Fruit fly (Drosophila melanogaster) whole organism, wandering third instar larva: ENCODE measurements around the gene mbf1.

Source experiments
- Abd-B ChIP-seq: fragments of >200 bp; optimal IDR thresholded peaks from 2 replicates; lab custom pipeline; 2017; ENCODE audit warnings: missing biosample characterization, missing genetic modification characterization
- CG32264 ChIP-seq: fragments of 200-800 bp; sonication (Bioruptor generic); optimal IDR thresholded peaks from 2 replicates; lab custom pipeline; 2016; ENCODE audit warnings: missing biosample characterization, missing genetic modification characterization
- CG9705 ChIP-seq: fragments of 200-800 bp; sonication (Bioruptor generic); optimal IDR thresholded peaks from 2 replicates; lab custom pipeline; 2018; ENCODE audit warnings: missing biosample characterization, mild to moderate bottlenecking, missing genetic modification characterization
- CrebA ChIP-seq: fragments of 200-800 bp; sonication (Bioruptor generic); optimal IDR thresholded peaks from 2 replicates; lab custom pipeline; 2016; ENCODE audit warnings: missing biosample characterization, mild to moderate bottlenecking, missing genetic modification characterization, borderline replicate concordance
- Dfd ChIP-seq: fragments of >200 bp; optimal IDR thresholded peaks from 2 replicates; lab custom pipeline; 2017; ENCODE audit warnings: missing biosample characterization, missing genetic modification characterization
- Dif ChIP-seq: fragments of 200-275, 200-300 bp; sonication (Bioruptor generic); optimal IDR thresholded peaks from 2 replicates; lab custom pipeline; 2018; ENCODE audit warnings: missing biosample characterization, missing genetic modification characterization; ENCODE audit not compliant: partially characterized antibody
- GATAd ChIP-seq: sonication (Bioruptor generic); optimal IDR thresholded peaks from 2 replicates; lab custom pipeline; 2016; ENCODE audit warnings: missing biosample characterization, missing genetic modification characterization
- HLH106 ChIP-seq: fragments of 200-800 bp; optimal IDR thresholded peaks from 3 replicates; lab custom pipeline; 2019; ENCODE audit warnings: missing biosample characterization, mild to moderate bottlenecking, missing genetic modification characterization, moderate library complexity
- Hnf4 ChIP-seq: fragments of 200-800 bp; sonication (Bioruptor generic); optimal IDR thresholded peaks from 2 replicates; lab custom pipeline; 2016; ENCODE audit warnings: missing biosample characterization, mild to moderate bottlenecking, missing genetic modification characterization
- Hr78 ChIP-seq: fragments of >200 bp; optimal IDR thresholded peaks from 2 replicates; lab custom pipeline; 2017; ENCODE audit warnings: missing biosample characterization, missing genetic modification characterization
- Hr83 ChIP-seq: fragments of 200-300 bp; sonication (Bioruptor generic); optimal IDR thresholded peaks from 2 replicates; lab custom pipeline; 2016; ENCODE audit warnings: missing biosample characterization, mild to moderate bottlenecking, missing genetic modification characterization, moderate library complexity; ENCODE audit not compliant: poor library complexity, severe bottlenecking
- Jra ChIP-seq: sonication (Bioruptor generic); optimal IDR thresholded peaks from 2 replicates; lab custom pipeline; 2016; ENCODE audit warnings: missing biosample characterization, missing genetic modification characterization
- Mio ChIP-seq: sonication (Bioruptor generic); optimal IDR thresholded peaks from 2 replicates; lab custom pipeline; 2016; ENCODE audit warnings: missing biosample characterization, missing genetic modification characterization
- Myc ChIP-seq: fragments of >200 bp; optimal IDR thresholded peaks from 2 replicates; lab custom pipeline; 2017
- N ChIP-seq: fragments of >200 bp; optimal IDR thresholded peaks from 2 replicates; lab custom pipeline; 2018; ENCODE audit warnings: missing biosample characterization, missing external identifiers, missing genetic modification characterization
- OdsH ChIP-seq: fragments of 200-800 bp; sonication (Bioruptor generic); optimal IDR thresholded peaks from 2 replicates; lab custom pipeline; 2016; ENCODE audit warnings: missing biosample characterization, mild to moderate bottlenecking, missing genetic modification characterization
- Rel ChIP-seq, 2 experiments: fragments of 200-800 bp; sonication (Bioruptor generic) in 1 of 2; optimal IDR thresholded peaks; 2 replicates in 1 of 2; 3 replicates in 1 of 2; lab custom pipeline; 2016 to 2019; ENCODE audit warnings: mild to moderate bottlenecking in 2 of 2, missing biosample characterization in 2 of 2, missing genetic modification characterization in 2 of 2, moderate library complexity in 1 of 2
- Sp1 ChIP-seq: fragments of 200-800 bp; sonication (Bioruptor generic); optimal IDR thresholded peaks from 3 replicates; lab custom pipeline; 2019; ENCODE audit warnings: missing biosample characterization, mild to moderate bottlenecking, missing genetic modification characterization, moderate library complexity
- Vsx2 ChIP-seq: fragments of 200-300, 225-300 bp; sonication (Bioruptor generic); optimal IDR thresholded peaks from 2 replicates; lab custom pipeline; 2018; ENCODE audit warnings: missing biosample characterization, missing genetic modification characterization; ENCODE audit not compliant: partially characterized antibody
- br ChIP-seq: fragments of 200-800 bp; sonication (Bioruptor generic); optimal IDR thresholded peaks from 2 replicates; lab custom pipeline; 2016; ENCODE audit warnings: missing biosample characterization, missing genetic modification characterization
- brk ChIP-seq: fragments of 200-800 bp; sonication (Bioruptor generic); optimal IDR thresholded peaks from 2 replicates; lab custom pipeline; 2016; ENCODE audit warnings: missing biosample characterization, mild to moderate bottlenecking, missing genetic modification characterization
- dl ChIP-seq, 2 experiments: fragments of 175-275, 200-275 bp in 1 of 2; fragments of 200-275 bp in 1 of 2; sonication (Bioruptor generic); optimal IDR thresholded peaks; lab custom pipeline; 2018; ENCODE audit warnings: mild to moderate bottlenecking in 2 of 2, missing biosample characterization in 2 of 2, missing genetic modification characterization in 2 of 2, moderate library complexity in 2 of 2; ENCODE audit not compliant: partially characterized antibody in 2 of 2, insufficient read depth in 1 of 2
- dmrt93B ChIP-seq: fragments of 200-800 bp; sonication (Bioruptor generic); optimal IDR thresholded peaks from 2 replicates; lab custom pipeline; 2018; ENCODE audit warnings: missing biosample characterization, mild to moderate bottlenecking, missing genetic modification characterization
- dsf ChIP-seq: sonication (Bioruptor generic); optimal IDR thresholded peaks from 2 replicates; lab custom pipeline; 2016; ENCODE audit warnings: missing biosample characterization, missing genetic modification characterization, borderline replicate concordance
- ey ChIP-seq: fragments of 200-800 bp; sonication (Bioruptor generic); optimal IDR thresholded peaks from 2 replicates; lab custom pipeline; 2016; ENCODE audit warnings: missing biosample characterization, missing genetic modification characterization
- foxo ChIP-seq, 2 experiments: fragments of 200-800 bp; sonication (Bioruptor generic); optimal IDR thresholded peaks; 2 replicates in 1 of 2; 3 replicates in 1 of 2; lab custom pipeline; 2016 to 2017; ENCODE audit warnings: missing biosample characterization in 2 of 2, missing genetic modification characterization in 2 of 2
- fru ChIP-seq: fragments of 200-800 bp; sonication (Bioruptor generic); optimal IDR thresholded peaks from 3 replicates; lab custom pipeline; 2016; ENCODE audit warnings: missing biosample characterization, mild to moderate bottlenecking, missing genetic modification characterization
- h ChIP-seq: fragments of 200-800 bp; sonication (Bioruptor generic); optimal IDR thresholded peaks from 3 replicates; lab custom pipeline; 2016; ENCODE audit warnings: missing biosample characterization, mild to moderate bottlenecking, missing genetic modification characterization
- jim ChIP-seq: fragments of 175-275, 200-325 bp; sonication (Bioruptor generic); optimal IDR thresholded peaks from 2 replicates; lab custom pipeline; 2016; ENCODE audit warnings: missing biosample characterization, mild to moderate bottlenecking, missing genetic modification characterization
- lola ChIP-seq: fragments of >200 bp; optimal IDR thresholded peaks from 2 replicates; lab custom pipeline; 2017; ENCODE audit warnings: missing biosample characterization, missing genetic modification characterization
- pan ChIP-seq: fragments of >200 bp; optimal IDR thresholded peaks from 2 replicates; lab custom pipeline; 2017
- psq ChIP-seq: fragments of 200-800 bp; sonication (Bioruptor generic); optimal IDR thresholded peaks from 3 replicates; lab custom pipeline; 2017; ENCODE audit warnings: missing biosample characterization, mild to moderate bottlenecking, missing genetic modification characterization, moderate library complexity
- rgr ChIP-seq: fragments of 200-800 bp; sonication (Bioruptor generic); optimal IDR thresholded peaks from 3 replicates; lab custom pipeline; 2016; ENCODE audit warnings: missing biosample characterization, mild to moderate bottlenecking, missing genetic modification characterization
- sage ChIP-seq: fragments of 200-800 bp; sonication (Bioruptor generic); optimal IDR thresholded peaks from 2 replicates; lab custom pipeline; 2016; ENCODE audit warnings: missing biosample characterization, mild to moderate bottlenecking, missing genetic modification characterization
- sv ChIP-seq: fragments of 200-800 bp; sonication (Bioruptor generic); optimal IDR thresholded peaks from 3 replicates; lab custom pipeline; 2016; ENCODE audit warnings: missing biosample characterization, missing genetic modification characterization
- tai ChIP-seq: sonication (Bioruptor generic); optimal IDR thresholded peaks from 2 replicates; lab custom pipeline; 2016; ENCODE audit warnings: missing biosample characterization, missing genetic modification characterization
- usp ChIP-seq: fragments of >200 bp; optimal IDR thresholded peaks from 2 replicates; lab custom pipeline; 2017; ENCODE audit warnings: missing biosample characterization, missing genetic modification characterization
- woc ChIP-seq: sonication (Bioruptor generic); optimal IDR thresholded peaks from 2 replicates; lab custom pipeline; 2016; ENCODE audit warnings: missing biosample characterization, mild to moderate bottlenecking, missing genetic modification characterization

mbf1 gene

dm6 chr3L:16615132-16615709 is 41.0 kb downstream of the mbf1 start, which contains the start of gene Mo25:
Gene Mo25 (minus strand): TSS chr3L:16615472.
- TF ChIP-seq dsf (GFP tag; lab: Kevin White, UChicago) (peak; percentile 48), Hr78 (GFP tag; lab: Kevin White, UChicago) (no peak), GATAd (GFP tag; lab: Kevin White, UChicago) (no peak), dl (GFP tag; optimal IDR thresholded peaks at IDR 0.05; lab: Kevin White, UChicago; ENCODE audit: insufficient read depth in 1 of 2, partially characterized antibody in 2 of 2) (no peak), psq (GFP tag; lab: Kevin White, UChicago) (peak; percentile 53), Myc (lab: Kevin White, UChicago) (peak; percentile 0), Dfd (no peak), Hr83 (GFP tag; lab: Kevin White, UChicago) (peak; percentile 81), ey (GFP tag; lab: Kevin White, UChicago) (peak; percentile 25), tai (no peak), fru (GFP tag; lab: Kevin White, UChicago) (peak; percentile 57), N (GFP tag; lab: Kevin White, UChicago) (no peak), woc (no peak), CG9705 (GFP tag; lab: Kevin White, UChicago) (peak; percentile 18), HLH106 (tag; lab: Kevin White, UChicago) (peak; percentile 51), pan (no peak), sv (no peak), Sp1 (GFP tag; lab: Kevin White, UChicago) (peak; percentile 52), rgr (peak; percentile 73), br (peak; percentile 47), sage (GFP tag; lab: Kevin White, UChicago) (peak; percentile 83), Mio (no peak), CG32264 (GFP tag; lab: Kevin White, UChicago) (no peak), Vsx2 (GFP tag; lab: Kevin White, UChicago) (no peak), Abd-B (GFP tag; lab: Kevin White, UChicago) (no peak), dmrt93B (GFP tag; lab: Kevin White, UChicago) (peak; percentile 8), Dif (no peak), lola (GFP tag; lab: Kevin White, UChicago) (no peak), Hnf4 (GFP tag; lab: Kevin White, UChicago) (peak; percentile 74), h (GFP tag; lab: Kevin White, UChicago) (peak; percentile 67), jim (GFP tag; lab: Kevin White, UChicago) (no peak), OdsH (GFP tag; lab: Kevin White, UChicago) (peak; percentile 42), brk (GFP tag; lab: Kevin White, UChicago) (peak; percentile 75), CrebA (no peak), foxo (GFP tag; optimal IDR thresholded peaks at IDR 0.05; lab: Kevin White, UChicago) (peak in 1 of 2 experiments; percentile 68), usp (no peak), Rel (GFP tag; optimal IDR thresholded peaks at IDR 0.05; lab: Kevin White, UChicago) (peak; percentile 15), Rel (tag; optimal IDR thresholded peaks at IDR 0.05; lab: Kevin White, UChicago) (peak; percentile 44), Jra (GFP tag; lab: Kevin White, UChicago) (peak; percentile 24)

- TF ChIP-seq ey (GFP tag; lab: Kevin White, UChicago) (no peak), pan (no peak)
- TF ChIP-seq, all 38 proteins: peak for 0
Observed at dm6 chr3L:16626199-16626598, 52.0 kb downstream of the mbf1 start.
